Worm (Caenorhabditis elegans) whole organism, young adult: ENCODE results near the gene msp-63.
A peak's percentile ranks its signal among the peaks of the same experiment; 100 is the strongest.

Source experiments
- K12H6.12 ChIP-seq: fragments of 200-800 bp; sonication (Bioruptor generic); optimal IDR thresholded peaks from 2 replicates; lab custom pipeline; 2018; ENCODE audit warnings: mild to moderate bottlenecking, missing genetic modification characterization, missing compliant biosample characterization
- bed-1 ChIP-seq: fragments of 200-800 bp; sonication (Bioruptor generic); IDR thresholded peaks from 2 replicates; pipeline ENCODE4 v1.3.6; 2022; ENCODE audit warnings: missing genetic modification reagents, missing genetic modification characterization, missing compliant biosample characterization
- lag-1 ChIP-seq: fragments of 200-800 bp; sonication (Bioruptor generic); IDR thresholded peaks from 2 replicates; pipeline ENCODE4 v1.3.6; 2022; ENCODE audit warnings: missing genetic modification reagents, missing genetic modification characterization, missing compliant biosample characterization
- madf-6 ChIP-seq: fragments of 200-800 bp; sonication (Bioruptor generic); IDR thresholded peaks from 2 replicates; pipeline ENCODE4 v1.3.6; 2022; ENCODE audit warnings: missing genetic modification reagents, missing genetic modification characterization, missing compliant biosample characterization
- nhr-179 ChIP-seq: sonication (generic microtip); optimal IDR thresholded peaks from 2 replicates; lab custom pipeline; 2016; ENCODE audit warnings: mild to moderate bottlenecking, missing genetic modification characterization, missing compliant biosample characterization
- sea-2 ChIP-seq: fragments of 200-800 bp; sonication (Bioruptor generic); IDR thresholded peaks from 2 replicates; pipeline ENCODE4 v1.3.6; 2022; ENCODE audit warnings: missing genetic modification characterization, missing compliant biosample characterization
- snpc-4 ChIP-seq, 5 experiments: fragments of 150-350 bp in 1 of 5; sonication (generic microtip) in 4 of 5; optimal IDR thresholded peaks; 2 replicates each; lab custom pipeline; 2014 to 2018; ENCODE audit warnings: missing genetic modification characterization in 5 of 5, missing biosample characterization in 3 of 5, antibody characterized with exemption in 2 of 5, mild to moderate bottlenecking in 2 of 5, missing compliant biosample characterization in 2 of 5, missing genotype in 2 of 5, moderate library complexity in 2 of 5, missing genetic modification reagents in 1 of 5
- unc-62 ChIP-seq: fragments of 150-350 bp; optimal IDR thresholded peaks from 2 replicates; lab custom pipeline; 2014; ENCODE audit warnings: missing biosample characterization, missing genetic modification reagents, missing genetic modification characterization
- ztf-28 ChIP-seq: fragments of 200-800 bp; sonication (Bioruptor generic); IDR thresholded peaks from 2 replicates; pipeline ENCODE4 v1.3.6; 2022; ENCODE audit warnings: missing genetic modification reagents, missing genetic modification characterization, missing compliant biosample characterization
- ztf-6 ChIP-seq: fragments of 200-800 bp; sonication (Bioruptor generic); IDR thresholded peaks from 2 replicates; pipeline ENCODE4 v1.3.6; 2022; ENCODE audit warnings: missing genetic modification reagents, missing genetic modification characterization, missing compliant biosample characterization

DNA sequence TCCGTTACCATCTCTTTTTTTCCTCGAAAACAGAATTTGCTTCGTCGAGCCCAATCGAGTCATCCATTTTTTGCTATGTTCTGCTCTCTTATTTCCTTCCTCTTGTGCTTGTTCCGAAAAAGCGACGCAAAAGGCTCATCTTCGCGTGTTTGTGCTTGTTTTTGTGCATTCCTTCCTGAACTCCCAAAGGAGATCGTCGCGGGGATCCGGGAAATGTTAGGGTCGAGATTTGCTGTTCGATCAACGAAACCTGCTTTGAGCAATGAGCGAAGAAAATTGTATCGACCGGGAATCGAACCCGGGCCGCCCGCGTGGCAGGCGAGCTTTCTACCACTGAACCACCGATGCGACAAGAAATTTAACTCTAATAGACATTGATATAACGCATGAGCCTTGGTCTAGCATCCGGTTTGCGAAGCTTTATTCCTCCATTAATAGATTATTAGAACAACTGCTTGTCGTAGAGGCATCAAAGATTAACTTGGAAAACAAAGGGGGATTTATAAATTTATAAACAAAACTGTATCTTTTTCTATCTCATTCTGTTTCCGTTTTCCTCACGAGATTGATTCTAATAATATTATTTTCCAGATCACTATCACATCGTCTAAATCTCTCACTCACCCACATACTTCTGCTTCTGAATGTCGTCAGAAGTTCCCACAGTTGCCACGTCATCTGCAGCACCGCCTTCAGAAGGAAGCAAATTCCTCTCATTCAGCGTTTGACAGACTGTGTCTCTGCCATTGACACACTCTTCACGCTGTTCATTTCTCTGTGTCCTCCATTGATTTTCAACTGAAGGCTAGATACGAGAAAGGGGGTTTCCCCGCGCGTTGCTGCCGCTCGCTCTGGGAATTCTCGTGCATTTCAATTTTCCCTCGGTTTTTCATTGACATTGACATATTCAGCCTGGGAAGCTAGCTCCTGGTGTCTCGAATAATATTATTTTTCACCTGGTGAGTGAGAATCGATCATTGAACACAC lies 15.0 kb downstream of the msp-63 start, which contains the start of gene K05F1.6:
- no peak for TF ChIP-seq sea-2 (GFP tag; lab: Robert Waterston, UW)
- TF ChIP-seq ztf-6, result 0 out of 2 replicates have a peak, but pooled peaks have one; percentile 43
- peak; percentile 69 for TF ChIP-seq madf-6 (GFP tag; lab: Robert Waterston, UW)
- TF ChIP-seq unc-62 (GFP tag; lab: Kevin White, UChicago), result no peak
- peak; percentile 69 for TF ChIP-seq K12H6.12 (tag; lab: Kevin White, UChicago)
- no peak for TF ChIP-seq bed-1 (GFP tag; lab: Robert Waterston, UW)
- peak; percentile 55 for TF ChIP-seq snpc-4 (GFP tag; optimal IDR thresholded peaks at IDR 0.05; lab: Kevin White, UChicago)
- TF ChIP-seq snpc-4 (tag; optimal IDR thresholded peaks at IDR 0.05; lab: Kevin White, UChicago), result peak in 3 of 4 experiments; percentile 76 to 81 (median 77)
- peak; percentile 33 for TF ChIP-seq nhr-179 (tag; lab: Kevin White, UChicago)
- TF ChIP-seq ztf-28 (GFP tag; lab: Robert Waterston, UW), result peak; percentile 86
- TF ChIP-seq lag-1, result no peak
